Fruit fly (Drosophila melanogaster) whole organism, embryonic: ENCODE results near the gene CG9702.

Experiments used
- CG10565 ChIP-seq: fragments of 200-800 bp; sonication (Bioruptor generic); optimal IDR thresholded peaks from 3 replicates; lab custom pipeline; 2016; ENCODE audit warnings: missing biosample characterization, mild to moderate bottlenecking, missing genetic modification characterization
- CG12155 ChIP-seq: fragments of 200-800 bp; sonication (Bioruptor generic); optimal IDR thresholded peaks from 3 replicates; lab custom pipeline; 2016; ENCODE audit warnings: missing biosample characterization, missing genetic modification characterization
- CG12236 ChIP-seq: fragments of 200-800 bp; sonication (Bioruptor generic); optimal IDR thresholded peaks from 2 replicates; lab custom pipeline; 2016; ENCODE audit warnings: missing biosample characterization, missing genetic modification characterization
- CG14441 ChIP-seq: fragments of 200-800 bp; sonication (Bioruptor generic); IDR thresholded peaks from 2 replicates; pipeline ENCODE4 v1.3.6; 2022; ENCODE audit warnings: missing biosample characterization, missing genetic modification characterization
- CG15269 ChIP-seq: fragments of 200-800 bp; sonication (Bioruptor generic); optimal IDR thresholded peaks from 2 replicates; lab custom pipeline; 2018; ENCODE audit warnings: missing biosample characterization, mild to moderate bottlenecking, missing genetic modification characterization, moderate library complexity
- CG2120 ChIP-seq: fragments of 200-800 bp; sonication (Bioruptor generic); optimal IDR thresholded peaks from 3 replicates; lab custom pipeline; 2016; ENCODE audit warnings: missing biosample characterization, missing genetic modification characterization
- CG3281 ChIP-seq: fragments of 200-800 bp; sonication (Bioruptor generic); optimal IDR thresholded peaks from 3 replicates; lab custom pipeline; 2017; ENCODE audit warnings: missing biosample characterization, mild to moderate bottlenecking, missing genetic modification characterization
- CG3726 ChIP-seq: fragments of 200-800 bp; sonication (Bioruptor generic); IDR thresholded peaks from 3 replicates; pipeline ENCODE4, ENCODE4 v1.3.6; 2022; ENCODE audit warnings: missing biosample characterization, missing genetic modification characterization
- CG6272 ChIP-seq: fragments of 200-800 bp; sonication (Bioruptor generic); IDR thresholded peaks from 2 replicates; pipeline ENCODE4 v1.3.6; 2022; ENCODE audit warnings: missing biosample characterization, missing genetic modification characterization
- CG6683 ChIP-seq: fragments of 200-800 bp; sonication (Bioruptor generic); optimal IDR thresholded peaks from 2 replicates; lab custom pipeline; 2017; ENCODE audit warnings: missing biosample characterization, mild to moderate bottlenecking, missing genetic modification characterization, missing genetic modification reagents
- CG7357 ChIP-seq: fragments of 200-800 bp; sonication (Bioruptor generic); IDR thresholded peaks from 3 replicates; pipeline ENCODE4 v1.3.6; 2022; ENCODE audit warnings: missing biosample characterization, missing genetic modification characterization
- CG7372 ChIP-seq: fragments of 200-800 bp; sonication (Bioruptor generic); IDR thresholded peaks from 2 replicates; pipeline ENCODE4 v1.3.6; 2022; ENCODE audit warnings: missing biosample characterization, missing genetic modification characterization
- CG7745 ChIP-seq: fragments of 200-800 bp; sonication (Bioruptor generic); optimal IDR thresholded peaks from 2 replicates; lab custom pipeline; 2018; ENCODE audit warnings: missing biosample characterization, mild to moderate bottlenecking, missing genetic modification characterization, moderate library complexity
- CG9932 ChIP-seq: fragments of 200-800 bp; sonication (Bioruptor generic); IDR thresholded peaks from 2 replicates; pipeline ENCODE4 v1.3.6; 2022; ENCODE audit warnings: missing biosample characterization, missing genetic modification characterization
- D ChIP-seq, 2 experiments: fragments of 200-800 bp in 1 of 2; fragments of >200 bp in 1 of 2; sonication (Bioruptor generic) in 1 of 2; optimal IDR thresholded peaks; 2 replicates in 1 of 2; 3 replicates in 1 of 2; lab custom pipeline; 2017; ENCODE audit warnings: mild to moderate bottlenecking in 1 of 2, missing biosample characterization in 1 of 2, missing genetic modification characterization in 1 of 2, missing genetic modification reagents in 1 of 2
- Gsc ChIP-seq: fragments of 200-800 bp; sonication (Bioruptor generic); IDR thresholded peaks from 2 replicates; pipeline ENCODE4 v1.3.6; 2022; ENCODE audit warnings: missing biosample characterization, missing genetic modification characterization
- HmgD ChIP-seq: fragments of 200-800 bp; sonication (Bioruptor generic); optimal IDR thresholded peaks from 3 replicates; lab custom pipeline; 2016; ENCODE audit warnings: missing biosample characterization, missing genetic modification characterization
- Hmr ChIP-seq: fragments of 200-800 bp; sonication (Bioruptor generic); optimal IDR thresholded peaks from 3 replicates; lab custom pipeline; 2017; ENCODE audit warnings: mild to moderate bottlenecking, missing biosample characterization, missing genetic modification reagents, missing genetic modification characterization
- Jarid2 ChIP-seq: fragments of 200-800 bp; sonication (Bioruptor generic); optimal IDR thresholded peaks from 3 replicates; lab custom pipeline; 2017; ENCODE audit warnings: mild to moderate bottlenecking, missing biosample characterization, missing genetic modification reagents, missing genetic modification characterization
- MTF-1 ChIP-seq: fragments of 200-800 bp; sonication (Bioruptor generic); optimal IDR thresholded peaks from 2 replicates; lab custom pipeline; 2018; ENCODE audit warnings: missing biosample characterization, mild to moderate bottlenecking, missing genetic modification characterization, borderline replicate concordance
- Poxn ChIP-seq: fragments of 200-800 bp; sonication (Bioruptor generic); IDR thresholded peaks from 2 replicates; pipeline ENCODE4 v1.3.6; 2022; ENCODE audit warnings: missing biosample characterization, missing genetic modification characterization
- Side ChIP-seq: fragments of 200-800 bp; sonication (Bioruptor generic); optimal IDR thresholded peaks from 2 replicates; lab custom pipeline; 2016; ENCODE audit warnings: missing biosample characterization, missing genetic modification characterization
- Sox100B ChIP-seq: fragments of 200-800 bp; sonication (Bioruptor generic); optimal IDR thresholded peaks from 3 replicates; lab custom pipeline; 2018; ENCODE audit warnings: missing biosample characterization, mild to moderate bottlenecking, missing genetic modification characterization
- Sry-δ ChIP-seq: fragments of 200-800 bp; sonication (Bioruptor generic); optimal IDR thresholded peaks from 2 replicates; lab custom pipeline; 2016; ENCODE audit warnings: missing biosample characterization, missing genetic modification characterization
- Trl ChIP-seq, 3 experiments: fragments of >200 bp in 2 of 3; fragments of 200-800 bp in 1 of 3; sonication (Bioruptor generic) in 1 of 3; optimal IDR thresholded peaks; 2 replicates in 1 of 3; 3 replicates in 2 of 3; lab custom pipeline; 2016 to 2017; ENCODE audit warnings: missing biosample characterization in 1 of 3, missing genetic modification characterization in 1 of 3
- ab ChIP-seq: fragments of 200-800 bp; sonication (Bioruptor generic); optimal IDR thresholded peaks from 2 replicates; lab custom pipeline; 2016; ENCODE audit warnings: missing biosample characterization, missing genetic modification characterization
- ara ChIP-seq: fragments of 200-800 bp; sonication (Bioruptor generic); IDR thresholded peaks from 2 replicates; pipeline ENCODE4 v1.3.6; 2022; ENCODE audit warnings: missing biosample characterization, missing genetic modification characterization
- btn ChIP-seq: fragments of 200-800 bp; sonication (Bioruptor generic); optimal IDR thresholded peaks from 2 replicates; lab custom pipeline; 2016; ENCODE audit warnings: missing biosample characterization, missing genetic modification characterization
- ci ChIP-seq: fragments of 200-800 bp; sonication (Bioruptor generic); IDR thresholded peaks from 3 replicates; pipeline ENCODE4 v1.3.6; 2022; ENCODE audit warnings: missing biosample characterization, missing genetic modification characterization
- corto ChIP-seq: fragments of 200-800 bp; sonication (Bioruptor generic); optimal IDR thresholded peaks from 2 replicates; lab custom pipeline; 2016; ENCODE audit warnings: missing biosample characterization, mild to moderate bottlenecking, missing genetic modification characterization, moderate library complexity
- crc ChIP-seq: fragments of 200-800 bp; sonication (Bioruptor generic); optimal IDR thresholded peaks from 2 replicates; lab custom pipeline; 2016; ENCODE audit warnings: missing biosample characterization, missing genetic modification characterization
- da ChIP-seq: fragments of 200-800 bp; sonication (Bioruptor generic); optimal IDR thresholded peaks from 2 replicates; lab custom pipeline; 2016; ENCODE audit warnings: missing biosample characterization, missing genetic modification characterization
- dan ChIP-seq: fragments of 200-800 bp; sonication (Bioruptor generic); IDR thresholded peaks from 2 replicates; pipeline ENCODE4 v1.3.6; 2022; ENCODE audit warnings: missing biosample characterization, missing genetic modification characterization
- dpn ChIP-seq, 2 experiments: fragments of 200-800 bp; sonication (Bioruptor generic); optimal IDR thresholded peaks; 3 replicates each; lab custom pipeline; 2016; ENCODE audit warnings: missing biosample characterization in 2 of 2, missing genetic modification characterization in 2 of 2
- gcm ChIP-seq: fragments of 200-800 bp; sonication (Bioruptor generic); optimal IDR thresholded peaks from 2 replicates; lab custom pipeline; 2019; ENCODE audit warnings: missing biosample characterization, mild to moderate bottlenecking, missing genetic modification characterization, moderate library complexity
- jing ChIP-seq: fragments of 200-800 bp; sonication (Bioruptor generic); optimal IDR thresholded peaks from 2 replicates; lab custom pipeline; 2018; ENCODE audit warnings: missing biosample characterization, mild to moderate bottlenecking, missing genetic modification characterization
- kay ChIP-seq: fragments of 200-800 bp; sonication (Bioruptor generic); optimal IDR thresholded peaks from 2 replicates; lab custom pipeline; 2016; ENCODE audit warnings: missing biosample characterization, missing genetic modification characterization
- kni ChIP-seq: fragments of 200-800 bp; sonication (Bioruptor generic); optimal IDR thresholded peaks from 3 replicates; lab custom pipeline; 2017; ENCODE audit warnings: mild to moderate bottlenecking, missing biosample characterization, missing genetic modification reagents, missing genetic modification characterization
- mam ChIP-seq: fragments of 200-800 bp; sonication (Bioruptor generic); optimal IDR thresholded peaks from 3 replicates; lab custom pipeline; 2016; ENCODE audit warnings: missing biosample characterization, missing genetic modification characterization
- nom ChIP-seq: fragments of 200-800 bp; sonication (Bioruptor generic); optimal IDR thresholded peaks from 2 replicates; lab custom pipeline; 2017; ENCODE audit warnings: missing biosample characterization, missing genetic modification characterization, mild to moderate bottlenecking, moderate library complexity, missing genetic modification reagents
- odd ChIP-seq: fragments of 200-800 bp; sonication (Bioruptor generic); optimal IDR thresholded peaks from 2 replicates; lab custom pipeline; 2017; ENCODE audit warnings: missing biosample characterization, mild to moderate bottlenecking, missing genetic modification characterization
- org-1 ChIP-seq: fragments of 200-800 bp; sonication (Bioruptor generic); optimal IDR thresholded peaks from 2 replicates; lab custom pipeline; 2017; ENCODE audit warnings: missing biosample characterization, missing genetic modification characterization
- pan ChIP-seq, 4 experiments: fragments of >200 bp in 3 of 4; fragments of 200-800 bp in 1 of 4; sonication (Bioruptor generic) in 1 of 4; optimal IDR thresholded peaks in 3 of 4; IDR thresholded peaks in 1 of 4; 2 replicates each; pipeline versions ENCODE4 v1.3.6 to Lab custom; 2017 to 2022; ENCODE audit warnings: missing biosample characterization in 2 of 4, missing genetic modification characterization in 2 of 4, mixed read lengths in 1 of 4
- prd ChIP-seq, 3 experiments: fragments of >200 bp in 2 of 3; fragments of 200-800 bp in 1 of 3; sonication (Bioruptor generic) in 1 of 3; optimal IDR thresholded peaks in 2 of 3; IDR thresholded peaks in 1 of 3; 2 replicates in 2 of 3; 3 replicates in 1 of 3; pipeline versions ENCODE4 v1.3.6 to Lab custom; 2017 to 2022; ENCODE audit warnings: missing biosample characterization in 1 of 3, missing genetic modification characterization in 1 of 3
- pum ChIP-seq: fragments of 200-800 bp; sonication (Bioruptor generic); optimal IDR thresholded peaks from 2 replicates; lab custom pipeline; 2016; ENCODE audit warnings: missing biosample characterization, missing genetic modification characterization
- pzg ChIP-seq: fragments of 200-800 bp; sonication (Bioruptor generic); optimal IDR thresholded peaks from 3 replicates; lab custom pipeline; 2018; ENCODE audit warnings: missing biosample characterization, mild to moderate bottlenecking, missing genetic modification characterization, moderate library complexity
- stc ChIP-seq: fragments of 200-800 bp; sonication (Bioruptor generic); IDR thresholded peaks from 2 replicates; pipeline ENCODE4 v1.3.6; 2022; ENCODE audit warnings: missing biosample characterization, missing genetic modification characterization
- usp ChIP-seq: fragments of >200 bp; optimal IDR thresholded peaks from 2 replicates; lab custom pipeline; 2017; ENCODE audit warnings: missing biosample characterization, missing genetic modification characterization

Gene CG9702

DNA sequence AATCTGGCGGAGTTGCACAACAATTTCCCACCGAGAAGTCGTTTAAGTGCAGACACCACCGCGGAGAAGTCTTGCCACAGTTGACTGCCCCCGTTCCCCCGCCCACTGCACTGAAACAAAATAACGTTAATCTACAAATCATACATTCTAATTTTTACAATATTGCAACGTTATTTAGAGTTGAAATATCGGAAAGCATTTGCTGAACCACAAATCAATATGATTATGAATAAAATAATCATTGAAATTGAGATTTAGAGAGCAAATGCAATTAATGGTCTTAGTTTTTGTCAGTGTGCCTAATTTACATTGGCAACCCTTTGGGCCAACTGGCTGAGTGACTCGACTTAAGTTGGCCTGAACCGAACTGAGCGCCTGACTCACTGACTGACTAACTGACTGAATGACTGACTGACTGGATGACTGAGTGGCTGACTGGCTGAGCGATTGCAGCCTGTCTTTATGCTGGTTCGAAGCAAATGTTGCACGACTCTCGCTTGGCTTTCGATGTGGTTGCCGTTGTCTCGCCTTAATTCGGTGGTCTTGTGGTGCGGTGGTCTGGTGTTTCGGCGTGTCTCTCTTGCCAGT is 8.6 kb upstream of the CG9702 start (continued):
- TF ChIP-seq pan (optimal IDR thresholded peaks at IDR 0.05; lab: Kevin White, UChicago) (no peak), pan (GFP tag; optimal IDR thresholded peaks at IDR 0.05 in 1 of 2, IDR thresholded peaks at IDR 0.05 in 1 of 2) (peak in 1 of 2 experiments; percentile 80), D (optimal IDR thresholded peaks at IDR 0.05; lab: Kevin White, UChicago) (no peak), D (GFP tag; optimal IDR thresholded peaks at IDR 0.05; lab: Kevin White, UChicago) (peak; percentile 75), prd (optimal IDR thresholded peaks at IDR 0.05; lab: Kevin White, UChicago) (no peak), prd (GFP tag; IDR thresholded peaks at IDR 0.05; lab: Robert Waterston, UW) (peak; percentile 82; the same call in 2 of the 3 replicates), mam (GFP tag; lab: Kevin White, UChicago) (peak; percentile 58), CG14441 (peak; percentile 87), nom (GFP tag; lab: Kevin White, UChicago) (peak; percentile 41), CG6272 (peak; percentile 57), usp (GFP tag; lab: Kevin White, UChicago) (no peak), Trl (optimal IDR thresholded peaks at IDR 0.05; lab: Kevin White, UChicago) (no peak), Trl (GFP tag; optimal IDR thresholded peaks at IDR 0.05; lab: Kevin White, UChicago) (peak; percentile 68), odd (GFP tag; lab: Kevin White, UChicago) (peak; percentile 30), CG7357 (GFP tag; lab: Robert Waterston, UW) (peak; percentile 56; the same call in 1 of the 3 replicates), stc (GFP tag; lab: Robert Waterston, UW) (peak; percentile 77), CG3281 (GFP tag; lab: Kevin White, UChicago) (peak; percentile 54), Sry-δ (GFP tag; lab: Kevin White, UChicago) (peak; percentile 16), Sox100B (no peak), crc (GFP tag; lab: Kevin White, UChicago) (peak; percentile 51), CG12155 (GFP tag; lab: Kevin White, UChicago) (peak; percentile 48), dan (GFP tag; lab: Robert Waterston, UW) (0 out of 2 replicates have a peak, but pooled peaks have one; percentile 31), CG6683 (GFP tag; lab: Kevin White, UChicago) (peak; percentile 48), CG12236 (peak; percentile 62), corto (GFP tag; lab: Kevin White, UChicago) (peak; percentile 75), CG2120 (peak; percentile 54), CG7372 (GFP tag; lab: Robert Waterston, UW) (peak; percentile 59), HmgD (GFP tag; lab: Kevin White, UChicago) (no peak), kay (GFP tag; lab: Kevin White, UChicago) (peak; percentile 45), Hmr (GFP tag; lab: Kevin White, UChicago) (peak; percentile 69), da (GFP tag; lab: Kevin White, UChicago) (no peak), pum (GFP tag; lab: Kevin White, UChicago) (peak; percentile 68), ara (peak; percentile 86), Side (peak; percentile 59), CG15269 (tag; lab: Kevin White, UChicago) (peak; percentile 86), CG3726 (GFP tag; lab: Robert Waterston, UW) (0 out of 3 replicates have a peak, but pooled peaks have one; percentile 50), kni (peak; percentile 83), org-1 (GFP tag; lab: Kevin White, UChicago) (peak; percentile 61), btn (GFP tag; lab: Kevin White, UChicago) (peak; percentile 24), ab (GFP tag; lab: Kevin White, UChicago) (no peak), CG9932 (GFP tag; lab: Robert Waterston, UW) (no peak), dpn (GFP tag; optimal IDR thresholded peaks at IDR 0.05; lab: Kevin White, UChicago) (peak; percentile 67 to 76), jing (GFP tag; lab: Kevin White, UChicago) (peak; percentile 71), ci (GFP tag; lab: Robert Waterston, UW) (peak; percentile 89), Gsc (GFP tag; lab: Robert Waterston, UW) (0 out of 2 replicates have a peak, but pooled peaks have one; percentile 23), CG7745 (tag; lab: Kevin White, UChicago) (no peak), Poxn (GFP tag; lab: Robert Waterston, UW) (no peak), MTF-1 (GFP tag; lab: Kevin White, UChicago) (peak; percentile 37), gcm (GFP tag; lab: Kevin White, UChicago) (peak; percentile 82), CG10565 (no peak), Jarid2 (GFP tag; lab: Kevin White, UChicago) (no peak), pzg (GFP tag; lab: Kevin White, UChicago) (no peak)
